Worm (Caenorhabditis elegans) whole organism, late embryonic: ENCODE data around the gene srbc-6.

Experiments used
- C38D4.7 ChIP-seq: fragments of 200-800 bp; sonication (Bioruptor generic); optimal IDR thresholded peaks from 2 replicates; lab custom pipeline; 2018; ENCODE audit warnings: mild to moderate bottlenecking, missing genetic modification characterization, moderate library complexity, missing compliant biosample characterization
- ceh-2 ChIP-seq: sonication (generic microtip); optimal IDR thresholded peaks from 2 replicates; lab custom pipeline; 2016; ENCODE audit warnings: missing genotype, missing genetic modification characterization, missing compliant biosample characterization
- elt-2 ChIP-seq: sonication (generic microtip); optimal IDR thresholded peaks from 2 replicates; lab custom pipeline; 2016; ENCODE audit warnings: missing genetic modification reagents, missing genetic modification characterization, missing compliant biosample characterization
- hlh-30 ChIP-seq: sonication (generic microtip); optimal IDR thresholded peaks from 2 replicates; lab custom pipeline; 2017; ENCODE audit warnings: antibody characterized with exemption, missing genetic modification characterization, missing compliant biosample characterization; ENCODE audit not compliant: insufficient read depth
- nhr-11 ChIP-seq: fragments of 150-350 bp; optimal IDR thresholded peaks from 2 replicates; lab custom pipeline; 2014; ENCODE audit warnings: missing biosample characterization, missing genetic modification characterization
- pag-3 ChIP-seq: sonication (generic microtip); optimal IDR thresholded peaks from 2 replicates; lab custom pipeline; 2016; ENCODE audit warnings: missing compliant biosample characterization, missing genetic modification characterization, borderline replicate concordance
- sox-2 ChIP-seq: fragments of 200-800 bp; sonication (Bioruptor generic); IDR thresholded peaks from 2 replicates; pipeline ENCODE4 v1.3.6; 2022; ENCODE audit warnings: missing genetic modification reagents, missing genetic modification characterization, missing compliant biosample characterization
- unc-55 ChIP-seq: sonication (generic microtip); optimal IDR thresholded peaks from 2 replicates; lab custom pipeline; 2017; ENCODE audit warnings: missing biosample characterization, missing genetic modification reagents, missing genetic modification characterization

DNA sequence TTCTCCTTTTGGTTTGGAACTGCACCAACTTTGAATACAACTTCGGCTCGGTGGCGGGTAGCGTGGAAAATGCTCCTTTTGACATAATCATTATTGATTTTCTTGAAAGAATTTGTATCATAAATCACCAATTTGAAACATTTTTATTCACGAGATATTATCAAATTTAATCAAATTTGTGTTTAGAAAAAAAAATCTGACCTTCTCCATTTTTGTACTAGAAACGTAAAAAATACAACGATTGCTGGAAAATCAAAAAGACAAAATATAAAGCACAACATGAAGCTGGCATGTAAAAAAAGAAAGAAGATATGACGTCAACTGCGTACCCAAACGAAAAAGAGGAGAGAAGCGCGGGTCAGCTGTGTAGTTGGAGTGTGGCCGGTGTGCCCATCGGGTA is 30.4 kb downstream of the srbc-6 start, which contains the start of gene K08D9.4:
- no peak for TF ChIP-seq hlh-30
- TF ChIP-seq sox-2 (GFP tag; lab: Robert Waterston, UW) = no peak
- TF ChIP-seq unc-55 = no peak
- TF ChIP-seq elt-2 (tag; lab: Kevin White, UChicago) = no peak
- TF ChIP-seq ceh-2 (tag; lab: Kevin White, UChicago) = no peak
- no peak for TF ChIP-seq pag-3 (tag; lab: Kevin White, UChicago)
- TF ChIP-seq C38D4.7 = no peak
- TF ChIP-seq nhr-11 (tag; lab: Kevin White, UChicago) = no peak
